Worm (Caenorhabditis elegans) whole organism, early embryonic: ENCODE data around the gene T28D9.16.

ENCODE experiments used
- F13C5.2 ChIP-seq: sonication (generic microtip); optimal IDR thresholded peaks from 2 replicates; lab custom pipeline; 2017; ENCODE audit warnings: mild to moderate bottlenecking, missing genetic modification characterization, inconsistent platforms, missing compliant biosample characterization
- hmg-4 ChIP-seq: fragments of 200-800 bp; sonication (Bioruptor generic); optimal IDR thresholded peaks from 2 replicates; lab custom pipeline; 2018; ENCODE audit warnings: mild to moderate bottlenecking, missing genetic modification characterization, missing compliant biosample characterization
- pes-1 ChIP-seq: fragments of 200-800 bp; sonication (Bioruptor generic); IDR thresholded peaks from 2 replicates; pipeline ENCODE4 v1.3.6; 2022; ENCODE audit warnings: missing genetic modification reagents, missing genetic modification characterization, missing compliant biosample characterization
- scrt-1 ChIP-seq: fragments of 200-800 bp; sonication (Bioruptor generic); IDR thresholded peaks from 2 replicates; pipeline ENCODE4 v1.3.6; 2022; ENCODE audit warnings: missing genetic modification characterization, missing compliant biosample characterization

The T28D9.16 gene

ce11 chrII:6526136-6526684 lies 50.7 kb downstream of the T28D9.16 start:
- TF ChIP-seq hmg-4: no peak
- TF ChIP-seq scrt-1: no peak
- TF ChIP-seq pes-1: no peak
- no peak for TF ChIP-seq F13C5.2 (tag; lab: Kevin White, UChicago)
